Worm (Caenorhabditis elegans) whole organism, dauer: ENCODE data around the gene C33C12.1.

Source experiments
- unc-62 ChIP-seq: sonication (generic microtip); optimal IDR thresholded peaks from 2 replicates; lab custom pipeline; 2017; ENCODE audit warnings: missing biosample characterization, missing genetic modification reagents, missing genetic modification characterization

Gene C33C12.1

ce11 chrII:2236352-2236751, 38.3 kb downstream of the C33C12.1 start:
- TF ChIP-seq unc-62 (GFP tag; lab: Kevin White, UChicago): no peak

- no peak for TF ChIP-seq unc-62 (GFP tag; lab: Kevin White, UChicago)
These were observed 45.3 kb downstream of the C33C12.1 start, which contains the start of gene F54A3.2 for ce11 chrII:2243342-2243741. F54A3.2 (plus strand) TSS chrII:2243642.
